Worm (Caenorhabditis elegans): ENCODE data around the gene fbxa-5.

DNA sequence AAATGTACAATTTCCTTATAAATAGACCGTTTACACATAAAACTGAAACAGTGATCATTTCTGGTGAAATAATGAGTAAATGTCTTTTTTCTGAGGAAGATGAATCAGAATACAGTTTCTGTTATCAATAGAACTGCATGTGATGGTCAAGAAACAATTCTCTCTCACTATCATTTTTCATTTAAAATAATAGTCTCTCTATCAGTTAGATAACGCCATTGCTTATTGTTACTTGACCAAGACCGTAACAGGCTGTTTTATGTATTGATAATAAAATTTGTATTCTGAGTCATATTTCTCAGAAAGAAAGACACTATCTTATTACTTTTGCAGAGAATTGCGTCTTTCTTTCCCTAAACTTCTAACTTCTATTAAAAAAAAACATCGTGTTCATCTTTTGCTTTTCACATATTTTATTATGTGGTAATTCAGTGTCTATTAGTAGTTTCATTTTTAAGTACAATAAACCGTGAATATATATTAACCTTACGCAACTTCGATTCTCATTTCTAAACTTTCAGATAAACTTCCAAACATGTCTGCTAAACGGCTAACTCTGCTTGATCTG lies 44.9 kb downstream of the fbxa-5 start, which contains the start of gene fbxa-35:
- TF ChIP-seq T22C8.4 (GFP tag; IDR thresholded peaks at IDR 0.05) (no peak), med-1 (GFP tag; optimal IDR thresholded peaks at IDR 0.05; ENCODE audit: insufficient read depth) (no peak), ztf-29 (GFP tag; IDR thresholded peaks at IDR 0.05) (no peak), klf-2 (GFP tag; conservative IDR thresholded peaks at IDR 0.05) (no peak), ref-1 (GFP tag; conservative IDR thresholded peaks at IDR 0.05) (no peak), flt-1 (GFP tag; IDR thresholded peaks at IDR 0.05) (no peak), tab-1 (GFP tag; IDR thresholded peaks at IDR 0.05) (no peak), ztf-23 (GFP tag; IDR thresholded peaks at IDR 0.05) (no peak), cog-1 (tag; optimal IDR thresholded peaks at IDR 0.05) (no peak)

Data from whole organism, midembryonic.